Fruit fly (Drosophila melanogaster) whole organism, embryonic: ENCODE data around the gene PGAP1.
A peak's percentile ranks its signal among the peaks of the same experiment; 100 is the strongest.

Source experiments
- Adf1 ChIP-seq: fragments of 200-800 bp; sonication (Bioruptor generic); IDR thresholded peaks from 2 replicates; pipeline ENCODE4 v1.3.6; 2022; ENCODE audit warnings: missing biosample characterization, missing genetic modification characterization
- Atf6 ChIP-seq: fragments of 200-800 bp; sonication (Bioruptor generic); IDR thresholded peaks from 2 replicates; pipeline ENCODE4 v1.3.6; 2022; ENCODE audit warnings: missing biosample characterization, missing genetic modification characterization
- B-H2 ChIP-seq: fragments of 200-800 bp; sonication (Bioruptor generic); optimal IDR thresholded peaks from 2 replicates; lab custom pipeline; 2018; ENCODE audit warnings: missing biosample characterization, mild to moderate bottlenecking, missing genetic modification characterization
- Bgb ChIP-seq: fragments of 200-800 bp; sonication (Bioruptor generic); IDR thresholded peaks from 2 replicates; pipeline ENCODE4 v1.3.6; 2022; ENCODE audit warnings: missing biosample characterization, missing genetic modification characterization; ENCODE audit not compliant: partially characterized antibody
- CG11247 ChIP-seq: fragments of 200-800 bp; sonication (Bioruptor generic); IDR thresholded peaks from 2 replicates; pipeline ENCODE4 v1.3.6; 2022; ENCODE audit warnings: missing biosample characterization, missing genetic modification characterization
- CG11560 ChIP-seq: fragments of 200-800 bp; sonication (Bioruptor generic); IDR thresholded peaks from 3 replicates; pipeline ENCODE4 v1.3.6; 2022; ENCODE audit warnings: missing biosample characterization, missing genetic modification characterization
- CG11696 ChIP-seq: fragments of 200-800 bp; sonication (Bioruptor generic); IDR thresholded peaks from 2 replicates; pipeline ENCODE4 v1.3.6; 2022; ENCODE audit warnings: missing biosample characterization, missing genetic modification characterization
- CG13123 ChIP-seq: fragments of 200-800 bp; sonication (Bioruptor generic); optimal IDR thresholded peaks from 2 replicates; lab custom pipeline; 2016; ENCODE audit warnings: missing biosample characterization, missing genetic modification characterization
- CG1602 ChIP-seq: fragments of 200-800 bp; sonication (Bioruptor generic); optimal IDR thresholded peaks from 3 replicates; lab custom pipeline; 2016; ENCODE audit warnings: missing biosample characterization, missing genetic modification characterization
- CG16863 ChIP-seq: fragments of 200-800 bp; sonication (Bioruptor generic); optimal IDR thresholded peaks from 3 replicates; lab custom pipeline; 2016; ENCODE audit warnings: missing biosample characterization, missing genetic modification characterization
- CG2129 ChIP-seq: fragments of 200-800 bp; sonication (Bioruptor generic); IDR thresholded peaks from 2 replicates; pipeline ENCODE4 v1.3.6; 2022; ENCODE audit warnings: missing biosample characterization, missing genetic modification characterization; ENCODE audit not compliant: partially characterized antibody
- CG2202 ChIP-seq: fragments of 200-800 bp; sonication (Bioruptor generic); optimal IDR thresholded peaks from 2 replicates; lab custom pipeline; 2018; ENCODE audit warnings: missing biosample characterization, mild to moderate bottlenecking, missing genetic modification characterization
- CG30020 ChIP-seq: fragments of 200-800 bp; optimal IDR thresholded peaks from 2 replicates; lab custom pipeline; 2019; ENCODE audit warnings: missing biosample characterization, mild to moderate bottlenecking, missing genetic modification characterization, moderate library complexity
- CG3065 ChIP-seq: fragments of 200-800 bp; sonication (Bioruptor generic); optimal IDR thresholded peaks from 2 replicates; lab custom pipeline; 2016; ENCODE audit warnings: missing biosample characterization, missing genetic modification characterization
- CG31388 ChIP-seq: fragments of 200-800 bp; sonication (Bioruptor generic); optimal IDR thresholded peaks from 2 replicates; lab custom pipeline; 2016; ENCODE audit warnings: missing biosample characterization, missing genetic modification characterization
- CG34422 ChIP-seq: fragments of 200-800 bp; sonication (Bioruptor generic); IDR thresholded peaks from 3 replicates; pipeline ENCODE4 v1.3.6; 2022; ENCODE audit warnings: missing biosample characterization, missing genetic modification characterization
- CG4282 ChIP-seq: fragments of 200-800 bp; sonication (Bioruptor generic); optimal IDR thresholded peaks from 2 replicates; lab custom pipeline; 2016; ENCODE audit warnings: missing biosample characterization, missing genetic modification characterization
- CG4617 ChIP-seq: fragments of 200-800 bp; sonication (Bioruptor generic); optimal IDR thresholded peaks from 3 replicates; lab custom pipeline; 2016; ENCODE audit warnings: missing biosample characterization, missing genetic modification characterization, borderline replicate concordance
- CG6272 ChIP-seq: fragments of 200-800 bp; sonication (Bioruptor generic); IDR thresholded peaks from 2 replicates; pipeline ENCODE4 v1.3.6; 2022; ENCODE audit warnings: missing biosample characterization, missing genetic modification characterization
- CG6683 ChIP-seq: fragments of 200-800 bp; sonication (Bioruptor generic); optimal IDR thresholded peaks from 2 replicates; lab custom pipeline; 2017; ENCODE audit warnings: missing biosample characterization, mild to moderate bottlenecking, missing genetic modification characterization, missing genetic modification reagents
- CG9727 ChIP-seq: fragments of 200-800 bp; sonication (Bioruptor generic); optimal IDR thresholded peaks from 3 replicates; lab custom pipeline; 2017; ENCODE audit warnings: missing biosample characterization, mild to moderate bottlenecking, missing genetic modification characterization
- CG9932 ChIP-seq: fragments of 200-800 bp; sonication (Bioruptor generic); IDR thresholded peaks from 2 replicates; pipeline ENCODE4 v1.3.6; 2022; ENCODE audit warnings: missing biosample characterization, missing genetic modification characterization
- Dek ChIP-seq: fragments of 200-800 bp; sonication (Bioruptor generic); optimal IDR thresholded peaks from 3 replicates; lab custom pipeline; 2019; ENCODE audit warnings: missing biosample characterization, mild to moderate bottlenecking, missing genetic modification characterization, moderate library complexity
- Fer1 ChIP-seq: fragments of 200-800 bp; sonication (Bioruptor generic); optimal IDR thresholded peaks from 2 replicates; lab custom pipeline; 2017; ENCODE audit warnings: missing biosample characterization, mild to moderate bottlenecking, missing genetic modification characterization
- GATAe ChIP-seq: fragments of 200-800 bp; sonication (Bioruptor generic); conservative IDR thresholded peaks from 2 replicates; pipeline ENCODE4 v1.3.6; 2022; ENCODE audit warnings: missing biosample characterization, missing genetic modification characterization
- HHEX ChIP-seq: fragments of 200-800 bp; sonication (Bioruptor generic); optimal IDR thresholded peaks from 3 replicates; lab custom pipeline; 2017; ENCODE audit warnings: missing biosample characterization, mild to moderate bottlenecking, missing genetic modification characterization, missing genetic modification reagents
- Hey ChIP-seq: fragments of 200-800 bp; sonication (Bioruptor generic); optimal IDR thresholded peaks from 3 replicates; lab custom pipeline; 2018; ENCODE audit warnings: missing biosample characterization, mild to moderate bottlenecking, missing genetic modification characterization
- MBD-R2 ChIP-seq: fragments of 200-800 bp; sonication (Bioruptor generic); IDR thresholded peaks from 2 replicates; pipeline ENCODE4 v1.3.6; 2022; ENCODE audit warnings: missing biosample characterization, missing genetic modification characterization
- Mrtf ChIP-seq: fragments of 200-800 bp; sonication (Bioruptor generic); IDR thresholded peaks from 3 replicates; pipeline ENCODE4 v1.3.6; 2022; ENCODE audit warnings: missing biosample characterization, missing genetic modification characterization
- Neu2 ChIP-seq: fragments of 200-800 bp; sonication (Bioruptor generic); optimal IDR thresholded peaks from 3 replicates; lab custom pipeline; 2016; ENCODE audit warnings: missing biosample characterization, missing genetic modification characterization, borderline replicate concordance
- Nf-YC ChIP-seq: fragments of 200-800 bp; optimal IDR thresholded peaks from 3 replicates; lab custom pipeline; 2019; ENCODE audit warnings: missing biosample characterization, mild to moderate bottlenecking, missing genetic modification characterization, moderate library complexity
- Ravus ChIP-seq: fragments of 200-800 bp; sonication (Bioruptor generic); IDR thresholded peaks from 2 replicates; pipeline ENCODE4 v1.3.6; 2022; ENCODE audit warnings: missing biosample characterization, missing genetic modification characterization
- Rfx ChIP-seq: fragments of 200-800 bp; sonication (Bioruptor generic); IDR thresholded peaks from 2 replicates; pipeline ENCODE4 v1.3.6; 2022; ENCODE audit warnings: missing biosample characterization, missing genetic modification characterization
- Rx ChIP-seq: fragments of 200-800 bp; sonication (Bioruptor generic); IDR thresholded peaks from 2 replicates; pipeline ENCODE4 v1.3.6; 2022; ENCODE audit warnings: missing biosample characterization, missing genetic modification characterization
- Ssrp ChIP-seq: fragments of 200-800 bp; sonication (Bioruptor generic); optimal IDR thresholded peaks from 2 replicates; lab custom pipeline; 2018; ENCODE audit warnings: missing biosample characterization, mild to moderate bottlenecking, missing genetic modification characterization, moderate library complexity
- Vsx1 ChIP-seq: fragments of 200-800 bp; sonication (Bioruptor generic); optimal IDR thresholded peaks from 2 replicates; lab custom pipeline; 2017; ENCODE audit warnings: missing biosample characterization, mild to moderate bottlenecking, missing genetic modification characterization, missing genetic modification reagents
- bbx ChIP-seq: fragments of 200-800 bp; sonication (Bioruptor generic); IDR thresholded peaks from 2 replicates; pipeline ENCODE4 v1.3.6; 2022; ENCODE audit warnings: missing biosample characterization, missing genetic modification characterization; ENCODE audit not compliant: partially characterized antibody
- chinmo ChIP-seq: fragments of 200-800 bp; sonication (Bioruptor generic); IDR thresholded peaks from 4 replicates; pipeline ENCODE4 v1.3.6; 2022; ENCODE audit warnings: missing biosample characterization, missing genetic modification characterization; ENCODE audit not compliant: partially characterized antibody
- chn ChIP-seq: fragments of 200-800 bp; sonication (Bioruptor generic); optimal IDR thresholded peaks from 2 replicates; lab custom pipeline; 2016; ENCODE audit warnings: missing biosample characterization, missing genetic modification characterization
- dmrt99B ChIP-seq: fragments of 200-800 bp; sonication (Bioruptor generic); optimal IDR thresholded peaks from 2 replicates; lab custom pipeline; 2018; ENCODE audit warnings: missing biosample characterization, mild to moderate bottlenecking, missing genetic modification characterization, moderate library complexity
- exex ChIP-seq: fragments of 200-800 bp; sonication (Bioruptor generic); optimal IDR thresholded peaks from 4 replicates; lab custom pipeline; 2018; ENCODE audit warnings: missing biosample characterization, mild to moderate bottlenecking, missing genetic modification characterization, moderate library complexity
- h ChIP-seq: fragments of >200 bp; optimal IDR thresholded peaks from 2 replicates; lab custom pipeline; 2017
- ind ChIP-seq: fragments of 200-800 bp; sonication (Bioruptor generic); optimal IDR thresholded peaks from 3 replicates; lab custom pipeline; 2016; ENCODE audit warnings: missing biosample characterization, missing genetic modification characterization
- kah ChIP-seq: fragments of 200-800 bp; sonication (Bioruptor generic); optimal IDR thresholded peaks from 2 replicates; lab custom pipeline; 2018; ENCODE audit warnings: missing biosample characterization, mild to moderate bottlenecking, missing genetic modification characterization
- mam ChIP-seq: fragments of 200-800 bp; sonication (Bioruptor generic); optimal IDR thresholded peaks from 3 replicates; lab custom pipeline; 2016; ENCODE audit warnings: missing biosample characterization, missing genetic modification characterization
- mld ChIP-seq: fragments of 200-800 bp; sonication (Bioruptor generic); IDR thresholded peaks from 3 replicates; pipeline ENCODE4 v1.3.6; 2022; ENCODE audit warnings: missing biosample characterization, missing genetic modification characterization; ENCODE audit not compliant: partially characterized antibody
- phol ChIP-seq: fragments of 200-800 bp; sonication (Bioruptor generic); optimal IDR thresholded peaks from 3 replicates; lab custom pipeline; 2018; ENCODE audit warnings: missing biosample characterization, mild to moderate bottlenecking, missing genetic modification characterization, moderate library complexity
- pzg ChIP-seq: fragments of 200-800 bp; sonication (Bioruptor generic); optimal IDR thresholded peaks from 3 replicates; lab custom pipeline; 2018; ENCODE audit warnings: missing biosample characterization, mild to moderate bottlenecking, missing genetic modification characterization, moderate library complexity
- repo ChIP-seq: fragments of 200-800 bp; sonication (Bioruptor generic); optimal IDR thresholded peaks from 2 replicates; lab custom pipeline; 2016; ENCODE audit warnings: missing biosample characterization, missing genetic modification characterization
- sqz ChIP-seq: fragments of 200-800 bp; sonication (Bioruptor generic); optimal IDR thresholded peaks from 3 replicates; lab custom pipeline; 2018; ENCODE audit warnings: missing biosample characterization, mild to moderate bottlenecking, missing genetic modification characterization
- wek ChIP-seq: fragments of 200-800 bp; sonication (Bioruptor generic); optimal IDR thresholded peaks from 3 replicates; lab custom pipeline; 2018; ENCODE audit warnings: missing biosample characterization, mild to moderate bottlenecking, missing genetic modification characterization, moderate library complexity

The PGAP1 gene

dm6 chrX:5671537-5672029 lies 17.7 kb downstream of the PGAP1 start, which contains the start of gene Rab18 (continued):
- TF ChIP-seq repo (GFP tag; lab: Kevin White, UChicago) = no peak
- peak; percentile 77 for TF ChIP-seq CG9932 (GFP tag; lab: Robert Waterston, UW)
- no peak for TF ChIP-seq Dek (tag; lab: Kevin White, UChicago)
- TF ChIP-seq bbx (GFP tag; lab: Robert Waterston, UW) = peak; percentile 57
- TF ChIP-seq CG2129 (GFP tag; lab: Robert Waterston, UW) = no peak
- TF ChIP-seq exex (tag; lab: Kevin White, UChicago) = no peak
- TF ChIP-seq CG11696 (GFP tag; lab: Robert Waterston, UW) = no peak
- TF ChIP-seq CG30020 (tag; lab: Kevin White, UChicago) = peak; percentile 11
- TF ChIP-seq Nf-YC (tag; lab: Kevin White, UChicago) = no peak
- no peak for TF ChIP-seq B-H2 (GFP tag; lab: Kevin White, UChicago)
- TF ChIP-seq CG11560 (tag; lab: Robert Waterston, UW) = no peak
- TF ChIP-seq CG3065 (GFP tag; lab: Kevin White, UChicago) = no peak
- TF ChIP-seq mld (GFP tag; lab: Robert Waterston, UW) = no peak
- TF ChIP-seq sqz (GFP tag; lab: Kevin White, UChicago) = no peak
- TF ChIP-seq CG6683 (GFP tag; lab: Kevin White, UChicago) = no peak
- TF ChIP-seq Fer1 (GFP tag; lab: Kevin White, UChicago) = no peak
- TF ChIP-seq Hey (tag; lab: Kevin White, UChicago) = no peak
- no peak for TF ChIP-seq Adf1 (GFP tag; lab: Robert Waterston, UW)
- no peak for TF ChIP-seq Ssrp (tag; lab: Kevin White, UChicago)
- no peak for TF ChIP-seq CG16863 (GFP tag; lab: Kevin White, UChicago)
- peak; percentile 16 for TF ChIP-seq CG1602 (GFP tag; lab: Kevin White, UChicago)
- TF ChIP-seq kah (GFP tag; lab: Kevin White, UChicago) = no peak
- TF ChIP-seq CG11247 = 0 out of 2 replicates have a peak, but pooled peaks have one; percentile 13
- no peak for TF ChIP-seq CG9727 (GFP tag; lab: Kevin White, UChicago)
- peak; percentile 34 for TF ChIP-seq phol (tag; lab: Kevin White, UChicago)
- TF ChIP-seq Rx = peak; percentile 7; the same call in 1 of the 2 replicates
- TF ChIP-seq chinmo (GFP tag; lab: Robert Waterston, UW) = no peak
- no peak for TF ChIP-seq CG31388
- no peak for TF ChIP-seq Neu2 (GFP tag; lab: Kevin White, UChicago)
- no peak for TF ChIP-seq dmrt99B (tag; lab: Kevin White, UChicago)
- TF ChIP-seq CG13123 = no peak
- TF ChIP-seq HHEX = no peak
- TF ChIP-seq GATAe (GFP tag; lab: Robert Waterston, UW) = no peak
- no peak for TF ChIP-seq Ravus (GFP tag; lab: Robert Waterston, UW)
- TF ChIP-seq MBD-R2 (GFP tag; lab: Robert Waterston, UW) = peak; percentile 83
- TF ChIP-seq CG4617 (GFP tag; lab: Kevin White, UChicago) = peak; percentile 3
- peak; percentile 60; the same call in 1 of the 2 replicates for TF ChIP-seq Bgb (GFP tag; lab: Robert Waterston, UW)
- peak; percentile 73 for TF ChIP-seq Rfx (GFP tag; lab: Robert Waterston, UW)
- TF ChIP-seq Atf6 (GFP tag; lab: Robert Waterston, UW) = no peak
- peak; percentile 36 for TF ChIP-seq ind (GFP tag; lab: Kevin White, UChicago)
- TF ChIP-seq CG4282 (GFP tag; lab: Kevin White, UChicago) = no peak
- no peak for TF ChIP-seq Vsx1 (GFP tag; lab: Kevin White, UChicago)
- peak; percentile 15; the same call in 1 of the 3 replicates for TF ChIP-seq Mrtf (GFP tag; lab: Robert Waterston, UW)
- peak; percentile 60 for TF ChIP-seq CG6272 (GFP tag; lab: Robert Waterston, UW)
- TF ChIP-seq CG2202 (tag; lab: Kevin White, UChicago) = no peak
- no peak for TF ChIP-seq h (lab: Kevin White, UChicago)
- peak; percentile 53; the same call in 1 of the 3 replicates for TF ChIP-seq CG34422
- peak; percentile 2 for TF ChIP-seq chn (GFP tag; lab: Kevin White, UChicago)
- no peak for TF ChIP-seq wek (GFP tag; lab: Kevin White, UChicago)
- TF ChIP-seq pzg (GFP tag; lab: Kevin White, UChicago) = peak; percentile 62
- peak; percentile 65 for TF ChIP-seq mam (GFP tag; lab: Kevin White, UChicago)
